Worm (Caenorhabditis elegans) whole organism, young adult: ENCODE data around the gene fbxa-27.

Source experiments
- snpc-4 ChIP-seq, 5 experiments: fragments of 150-350 bp in 1 of 5; sonication (generic microtip) in 4 of 5; optimal IDR thresholded peaks; 2 replicates each; lab custom pipeline; 2014 to 2018; ENCODE audit warnings: missing genetic modification characterization in 5 of 5, missing biosample characterization in 3 of 5, antibody characterized with exemption in 2 of 5, mild to moderate bottlenecking in 2 of 5, missing compliant biosample characterization in 2 of 5, missing genotype in 2 of 5, moderate library complexity in 2 of 5, missing genetic modification reagents in 1 of 5
- unc-62 ChIP-seq: fragments of 150-350 bp; optimal IDR thresholded peaks from 2 replicates; lab custom pipeline; 2014; ENCODE audit warnings: missing biosample characterization, missing genetic modification reagents, missing genetic modification characterization

ce11 chrIII:1314283-1314682 is 28.5 kb upstream of the fbxa-27 start:
- TF ChIP-seq unc-62 (GFP tag; lab: Kevin White, UChicago) (no peak), snpc-4 (GFP tag; optimal IDR thresholded peaks at IDR 0.05; lab: Kevin White, UChicago) (no peak), snpc-4 (tag; optimal IDR thresholded peaks at IDR 0.05; lab: Kevin White, UChicago) (no peak)
